Fruit fly (Drosophila melanogaster) whole organism, embryonic: ENCODE results near the gene CG17270.

Experiments used
- CG12236 ChIP-seq: fragments of 200-800 bp; sonication (Bioruptor generic); optimal IDR thresholded peaks from 2 replicates; lab custom pipeline; 2016; ENCODE audit warnings: missing biosample characterization, missing genetic modification characterization
- Mad ChIP-seq: fragments of 200-800 bp; sonication (Bioruptor generic); optimal IDR thresholded peaks from 2 replicates; lab custom pipeline; 2016; ENCODE audit warnings: missing biosample characterization, missing genetic modification characterization
- gro ChIP-seq: fragments of 200-800 bp; sonication (Bioruptor generic); optimal IDR thresholded peaks from 2 replicates; lab custom pipeline; 2016; ENCODE audit warnings: missing biosample characterization, missing genetic modification characterization
- hkb ChIP-seq, 2 experiments: fragments of 200-800 bp in 1 of 2; fragments of >200 bp in 1 of 2; sonication (Bioruptor generic) in 1 of 2; IDR thresholded peaks in 1 of 2; optimal IDR thresholded peaks in 1 of 2; 2 replicates each; pipeline versions ENCODE4 v1.3.6 to Lab custom; 2017 to 2022; ENCODE audit warnings: missing biosample characterization in 1 of 2, missing genetic modification characterization in 1 of 2

dm6 chr3R:20779545-20779944 lies 39.2 kb downstream of the CG17270 start:
- TF ChIP-seq Mad (GFP tag; lab: Kevin White, UChicago), result no peak
- TF ChIP-seq gro (GFP tag; lab: Kevin White, UChicago), result no peak
- TF ChIP-seq hkb (optimal IDR thresholded peaks at IDR 0.05; lab: Kevin White, UChicago), result no peak
- TF ChIP-seq hkb (GFP tag; IDR thresholded peaks at IDR 0.05; lab: Robert Waterston, UW), result no peak
- TF ChIP-seq CG12236 (GFP tag; lab: Kevin White, UChicago), result no peak
